Worm (Caenorhabditis elegans) whole organism, early embryonic: ENCODE data around the gene pho-6.
A peak's percentile ranks its signal among the peaks of the same experiment; 100 is the strongest.

Experiments
- B0310.2 ChIP-seq: sonication (generic microtip); optimal IDR thresholded peaks from 2 replicates; lab custom pipeline; 2016; ENCODE audit warnings: mild to moderate bottlenecking, missing genetic modification characterization, missing compliant biosample characterization
- F13C5.2 ChIP-seq: sonication (generic microtip); optimal IDR thresholded peaks from 2 replicates; lab custom pipeline; 2017; ENCODE audit warnings: mild to moderate bottlenecking, missing genetic modification characterization, inconsistent platforms, missing compliant biosample characterization
- aly-1 ChIP-seq: sonication (generic microtip); optimal IDR thresholded peaks from 2 replicates; lab custom pipeline; 2016; ENCODE audit warnings: missing genetic modification characterization, missing compliant biosample characterization
- ama-1 ChIP-seq: fragments of 150-350 bp; optimal IDR thresholded peaks from 2 replicates; lab custom pipeline; 2014
- ceh-13 ChIP-seq: fragments of 200-800 bp; sonication (Bioruptor generic); optimal IDR thresholded peaks from 2 replicates; lab custom pipeline; 2018; ENCODE audit warnings: mild to moderate bottlenecking, missing genetic modification characterization, missing compliant biosample characterization
- ceh-36 ChIP-seq: sonication (generic microtip); optimal IDR thresholded peaks from 2 replicates; lab custom pipeline; 2016; ENCODE audit warnings: missing genetic modification characterization, inconsistent platforms, missing compliant biosample characterization
- ets-7 ChIP-seq: sonication (generic microtip); optimal IDR thresholded peaks from 2 replicates; lab custom pipeline; 2016; ENCODE audit warnings: missing genotype, missing genetic modification characterization, missing compliant biosample characterization
- flt-1 ChIP-seq: fragments of 200-800 bp; sonication (Bioruptor generic); IDR thresholded peaks from 2 replicates; pipeline ENCODE4 v1.3.6; 2022; ENCODE audit warnings: missing genetic modification characterization, missing compliant biosample characterization
- hmbx-1 ChIP-seq: sonication (generic microtip); optimal IDR thresholded peaks from 2 replicates; lab custom pipeline; 2016; ENCODE audit warnings: mild to moderate bottlenecking, missing genetic modification characterization, missing compliant biosample characterization
- hmg-4 ChIP-seq: fragments of 200-800 bp; sonication (Bioruptor generic); optimal IDR thresholded peaks from 2 replicates; lab custom pipeline; 2018; ENCODE audit warnings: mild to moderate bottlenecking, missing genetic modification characterization, missing compliant biosample characterization
- hnd-1 ChIP-seq: sonication (generic microtip); optimal IDR thresholded peaks from 2 replicates; lab custom pipeline; 2016; ENCODE audit warnings: missing genetic modification characterization, missing compliant biosample characterization
- pes-1 ChIP-seq: fragments of 200-800 bp; sonication (Bioruptor generic); IDR thresholded peaks from 2 replicates; pipeline ENCODE4 v1.3.6; 2022; ENCODE audit warnings: missing genetic modification reagents, missing genetic modification characterization, missing compliant biosample characterization
- scrt-1 ChIP-seq: fragments of 200-800 bp; sonication (Bioruptor generic); IDR thresholded peaks from 2 replicates; pipeline ENCODE4 v1.3.6; 2022; ENCODE audit warnings: missing genetic modification characterization, missing compliant biosample characterization
- sea-1 ChIP-seq: fragments of 200-800 bp; sonication (Bioruptor generic); conservative IDR thresholded peaks from 2 replicates; pipeline ENCODE4 v1.3.6; 2022; ENCODE audit warnings: missing genetic modification characterization, missing compliant biosample characterization
- tbx-11 ChIP-seq: fragments of 200-800 bp; sonication (Bioruptor generic); IDR thresholded peaks from 2 replicates; pipeline ENCODE4 v1.3.6; 2022; ENCODE audit warnings: missing genetic modification characterization, missing compliant biosample characterization
- tbx-37 ChIP-seq: fragments of 200-800 bp; sonication (Bioruptor generic); conservative IDR thresholded peaks from 2 replicates; pipeline ENCODE4 v1.3.6; 2022; ENCODE audit warnings: missing genetic modification reagents, missing genetic modification characterization, missing compliant biosample characterization
- tra-4 ChIP-seq: sonication (generic microtip); optimal IDR thresholded peaks from 2 replicates; lab custom pipeline; 2017; ENCODE audit warnings: missing genetic modification characterization, missing compliant biosample characterization

Gene pho-6

DNA sequence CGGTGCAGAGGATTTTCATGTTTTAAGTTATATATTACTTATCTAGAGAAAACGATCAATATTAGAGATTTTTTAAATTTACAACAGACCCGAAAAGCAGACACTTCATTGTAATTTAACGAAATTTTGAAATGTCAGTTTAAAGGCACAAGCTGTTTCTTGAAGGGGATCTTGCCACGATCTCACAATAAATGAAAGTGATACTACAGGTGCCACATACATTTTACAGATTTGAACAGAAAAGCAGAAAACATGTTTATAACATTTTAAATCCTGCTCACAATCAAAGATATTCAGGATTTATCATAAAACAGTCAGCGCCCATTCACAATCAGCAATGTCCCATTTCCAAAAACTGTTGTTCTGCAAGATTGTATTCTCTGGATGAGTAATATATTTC is 44.3 kb downstream of the pho-6 start:
- TF ChIP-seq hmg-4 (GFP tag; lab: Kevin White, UChicago) (no peak), B0310.2 (no peak), hmbx-1 (no peak), tra-4 (no peak), tbx-37 (GFP tag; lab: Robert Waterston, UW) (no peak), ceh-36 (tag; lab: Kevin White, UChicago) (no peak), scrt-1 (no peak), hnd-1 (no peak), ama-1 (lab: Kevin White, UChicago) (no peak), flt-1 (no peak), pes-1 (GFP tag; lab: Robert Waterston, UW) (no peak), aly-1 (tag; lab: Kevin White, UChicago) (no peak), ets-7 (tag; lab: Kevin White, UChicago) (no peak), sea-1 (no peak), tbx-11 (GFP tag; lab: Robert Waterston, UW) (no peak), F13C5.2 (tag; lab: Kevin White, UChicago) (no peak), ceh-13 (GFP tag; lab: Kevin White, UChicago) (no peak)

DNA sequence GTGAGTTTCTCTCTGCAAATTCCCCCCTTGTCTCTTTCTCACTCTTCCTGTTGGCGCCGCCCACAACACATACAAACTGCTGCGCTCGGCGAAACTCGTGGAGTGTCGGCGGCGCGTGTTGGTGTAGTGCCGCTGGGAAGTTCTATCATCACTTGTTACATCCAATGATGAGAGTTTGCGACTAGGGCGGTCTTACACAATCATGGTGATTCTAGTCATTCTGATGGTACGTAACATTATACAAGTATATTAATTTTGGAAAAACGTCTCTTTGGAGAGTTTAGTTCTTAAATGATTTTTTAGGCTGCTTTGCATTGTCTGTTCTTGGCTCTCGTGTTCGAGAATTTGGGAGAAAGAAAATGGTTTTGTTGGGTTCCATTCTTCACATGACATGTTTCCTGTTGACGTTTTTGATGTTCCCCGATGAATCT is 45.3 kb downstream of the pho-6 start:
- TF ChIP-seq F13C5.2 (tag; lab: Kevin White, UChicago) (peak; percentile 72), aly-1 (tag; lab: Kevin White, UChicago) (no peak), pes-1 (GFP tag; lab: Robert Waterston, UW) (no peak), ceh-13 (GFP tag; lab: Kevin White, UChicago) (no peak), B0310.2 (no peak), ama-1 (lab: Kevin White, UChicago) (peak; percentile 46), ceh-36 (tag; lab: Kevin White, UChicago) (no peak), tra-4 (no peak)

DNA sequence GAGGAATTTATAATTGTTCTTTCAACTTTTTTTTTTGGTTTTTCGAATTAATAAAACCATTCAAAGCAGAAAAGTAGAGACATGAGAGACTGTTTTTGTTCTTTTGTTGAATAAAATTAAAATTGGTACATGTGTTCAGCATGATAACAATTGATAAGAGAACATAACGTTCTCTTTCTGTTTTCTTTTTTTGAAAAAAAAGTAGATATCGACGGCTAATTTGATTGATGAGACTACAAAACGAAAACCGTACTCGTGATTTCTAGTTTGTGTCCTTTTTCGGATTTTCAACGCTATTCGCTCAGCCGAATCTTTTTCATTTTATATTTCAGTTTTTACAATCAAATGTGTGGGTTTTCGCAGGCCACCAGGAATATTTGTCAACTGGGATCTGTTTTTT is 48.8 kb downstream of the pho-6 start, which contains the start of gene C08D8.1:
Gene C08D8.1, plus strand, starts transcription at position 324 of the 400 bp plus-strand sequence.
- TF ChIP-seq F13C5.2 (tag; lab: Kevin White, UChicago) (no peak), sea-1 (no peak), ceh-36 (tag; lab: Kevin White, UChicago) (no peak), flt-1 (no peak), ets-7 (tag; lab: Kevin White, UChicago) (no peak)

DNA sequence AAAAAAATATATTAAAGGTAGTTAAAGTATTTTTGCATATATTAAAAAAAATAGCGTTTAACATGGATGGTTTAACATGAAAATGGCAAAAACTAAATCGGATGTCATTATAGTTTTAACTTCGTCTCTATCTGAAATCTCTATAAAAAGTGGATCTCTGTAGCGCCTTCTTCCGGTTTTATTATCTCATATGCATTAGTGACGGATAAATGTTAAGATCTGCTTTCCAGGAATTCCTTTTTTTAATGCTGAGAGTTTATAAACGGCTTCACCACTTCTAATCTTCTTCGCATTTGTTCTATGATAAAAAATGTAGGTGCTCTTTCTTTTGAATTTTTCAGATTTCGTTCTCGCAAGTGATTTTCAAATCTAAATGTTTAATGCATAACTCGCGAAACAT is 51.8 kb downstream of the pho-6 start:
- TF ChIP-seq hmbx-1 (no peak), ets-7 (tag; lab: Kevin White, UChicago) (no peak), scrt-1 (no peak), ceh-13 (GFP tag; lab: Kevin White, UChicago) (no peak), pes-1 (GFP tag; lab: Robert Waterston, UW) (no peak), B0310.2 (no peak), F13C5.2 (tag; lab: Kevin White, UChicago) (no peak), hnd-1 (no peak), flt-1 (no peak), tbx-11 (GFP tag; lab: Robert Waterston, UW) (no peak), ama-1 (lab: Kevin White, UChicago) (no peak), hmg-4 (GFP tag; lab: Kevin White, UChicago) (no peak), aly-1 (tag; lab: Kevin White, UChicago) (no peak)
